Worm (Caenorhabditis elegans): ENCODE data around the gene srlf-19.

DNA sequence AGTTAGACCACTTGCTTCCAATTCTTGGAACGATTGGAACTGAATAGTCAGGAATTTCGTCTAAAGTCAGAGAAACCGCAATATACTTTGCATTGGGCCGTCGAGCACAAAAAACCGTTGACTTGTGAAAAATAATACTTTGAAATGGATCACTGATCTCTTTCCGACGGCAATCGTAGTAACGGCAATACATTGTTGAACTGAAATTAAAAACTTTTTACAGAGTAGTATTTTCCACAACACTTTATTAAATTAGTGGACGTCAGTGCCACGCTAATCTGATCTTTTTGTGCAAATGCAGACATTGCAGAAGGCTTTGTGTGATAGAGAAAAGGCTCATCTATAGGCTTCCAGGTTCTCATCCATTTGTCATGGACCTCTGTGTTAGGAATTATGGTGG lies 47.1 kb downstream of the srlf-19 start:
- TF ChIP-seq nhr-28 (tag; optimal IDR thresholded peaks at IDR 0.05) (no peak), sox-4 (tag; optimal IDR thresholded peaks at IDR 0.05) (no peak), ama-1 (optimal IDR thresholded peaks at IDR 0.05) (no peak), sptf-1 (tag; optimal IDR thresholded peaks at IDR 0.05) (no peak), ztf-11 (tag; optimal IDR thresholded peaks at IDR 0.05) (no peak), nhr-85 (tag) (no peak), mab-9 (GFP tag; IDR thresholded peaks at IDR 0.05) (no peak), aly-2 (tag; optimal IDR thresholded peaks at IDR 0.05) (no peak), jun-1 (tag; optimal IDR thresholded peaks at IDR 0.05) (no peak), elt-2 (tag; optimal IDR thresholded peaks at IDR 0.05) (no peak), C34B4.2 (tag; optimal IDR thresholded peaks at IDR 0.05) (no peak)

Measured in whole organism, L1 larva.